Worm (Caenorhabditis elegans) whole organism, L4/young adult: ENCODE results near the gene ZC13.10.

Experiments used
- W03F9.2 ChIP-seq: fragments of 150-350 bp; optimal IDR thresholded peaks from 2 replicates; lab custom pipeline; 2014; ENCODE audit warnings: missing biosample characterization, missing genetic modification characterization
- dao-5 ChIP-seq: sonication (generic microtip); optimal IDR thresholded peaks from 2 replicates; lab custom pipeline; 2016; ENCODE audit warnings: missing genotype, missing genetic modification characterization, moderate library complexity, missing compliant biosample characterization
- him-1 ChIP-seq: sonication (generic microtip); optimal IDR thresholded peaks from 2 replicates; lab custom pipeline; 2016; ENCODE audit warnings: missing genotype, missing genetic modification reagents, missing genetic modification characterization, missing compliant biosample characterization

DNA sequence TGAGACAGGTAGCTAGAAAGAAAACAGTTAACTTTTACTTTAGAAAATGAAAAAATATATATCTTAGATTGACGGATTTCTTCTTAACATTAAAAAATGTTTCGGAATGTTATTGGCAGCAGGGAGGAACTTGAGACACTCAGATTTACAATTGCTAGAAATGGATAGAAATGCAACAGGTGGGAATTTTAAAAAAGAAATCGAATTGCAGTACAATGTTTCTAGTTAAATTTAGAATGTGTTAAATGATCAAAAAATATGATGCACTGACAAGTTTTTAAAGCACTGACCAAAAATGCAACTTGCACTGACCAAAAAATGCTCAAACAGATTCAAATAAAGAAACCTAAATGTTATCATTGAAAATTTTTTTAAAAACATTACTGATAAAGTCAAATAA, 23.7 kb upstream of the ZC13.10 start:
- TF ChIP-seq dao-5 (tag; lab: Kevin White, UChicago) (no peak), W03F9.2 (tag; lab: Kevin White, UChicago) (no peak), him-1 (tag; lab: Kevin White, UChicago) (no peak)
